Worm (Caenorhabditis elegans): ENCODE measurements around the gene T02B11.3.
A peak's percentile ranks its signal among the peaks of the same experiment; 100 is the strongest.

T02B11.3 gene

DNA sequence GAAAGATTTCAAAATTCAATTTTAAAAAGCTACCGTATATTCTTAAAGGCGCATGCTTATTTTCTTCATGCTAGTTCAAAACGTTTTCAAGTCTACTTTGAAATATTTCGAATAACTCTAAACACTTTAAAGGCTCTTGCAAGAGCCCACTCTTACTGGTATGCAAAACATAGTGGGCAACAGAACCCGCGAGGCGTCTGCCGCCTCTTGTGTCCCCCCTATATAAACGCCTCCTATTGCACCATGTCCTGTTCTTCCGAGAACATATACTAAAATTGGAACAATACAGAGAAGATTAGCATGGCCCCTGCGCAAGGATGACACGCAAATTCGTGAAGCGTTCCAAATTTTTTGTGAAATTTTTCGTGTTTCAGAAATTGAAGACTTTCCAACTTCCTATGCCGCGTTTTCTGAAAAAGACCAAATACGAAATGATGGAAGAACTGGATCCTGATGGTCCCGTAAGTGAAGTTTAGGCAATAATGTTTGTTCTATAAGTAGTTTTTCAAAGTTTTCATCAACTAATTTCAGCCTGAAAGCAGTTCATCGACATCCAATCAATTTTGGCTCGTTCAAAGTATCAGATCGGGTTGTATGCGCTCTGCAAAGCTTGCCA, 7.7 kb downstream of the T02B11.3 start:
- TF ChIP-seq nhr-28 (tag; optimal IDR thresholded peaks at IDR 0.05) = no peak
- TF ChIP-seq snpc-4 (tag; optimal IDR thresholded peaks at IDR 0.05) = peak; percentile 84
- TF ChIP-seq egl-5 (tag; optimal IDR thresholded peaks at IDR 0.05) = no peak
- no peak for TF ChIP-seq daf-12 (tag; optimal IDR thresholded peaks at IDR 0.05)
- TF ChIP-seq elt-2 (tag; optimal IDR thresholded peaks at IDR 0.05) = no peak

DNA sequence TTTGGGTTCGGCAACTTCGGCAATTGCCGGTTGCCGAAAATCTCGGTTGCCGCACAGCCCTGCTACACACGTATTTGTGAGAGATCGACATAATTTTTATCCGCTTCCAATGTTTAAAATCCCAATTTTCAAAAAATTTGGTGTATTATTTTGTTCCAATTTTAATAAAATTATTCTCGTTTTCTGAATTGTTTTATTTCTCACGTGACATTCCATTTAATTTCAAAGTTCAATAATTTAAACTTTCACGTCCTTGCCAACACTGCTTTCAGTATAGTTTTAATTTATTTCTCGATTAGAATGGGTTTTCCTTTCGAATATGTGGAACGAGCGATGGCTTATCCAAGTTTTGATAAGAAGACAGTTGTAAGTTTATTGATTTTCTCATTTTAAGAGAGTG, 10.1 kb downstream of the T02B11.3 start, which contains the start of gene K09C6.2:
Gene K09C6.2 (plus strand): TSS at position 301 of the 400 bp plus-strand sequence.
- no peak for TF ChIP-seq egl-5 (tag; optimal IDR thresholded peaks at IDR 0.05)
- TF ChIP-seq fkh-2 (tag; optimal IDR thresholded peaks at IDR 0.05) = no peak
- TF ChIP-seq skn-1 (tag; optimal IDR thresholded peaks at IDR 0.05) = no peak
- TF ChIP-seq lsy-12 (tag; optimal IDR thresholded peaks at IDR 0.05) = no peak
- TF ChIP-seq mml-1 (tag; optimal IDR thresholded peaks at IDR 0.05) = no peak
- no peak for TF ChIP-seq pqm-1 (tag; optimal IDR thresholded peaks at IDR 0.05)
- TF ChIP-seq nhr-67 (tag; optimal IDR thresholded peaks at IDR 0.05) = no peak
- TF ChIP-seq daf-12 (tag; optimal IDR thresholded peaks at IDR 0.05) = no peak
- TF ChIP-seq unc-62 (GFP tag; optimal IDR thresholded peaks at IDR 0.05) = no peak
- no peak for TF ChIP-seq elt-2 (tag; optimal IDR thresholded peaks at IDR 0.05)
- TF ChIP-seq nhr-25 (tag; optimal IDR thresholded peaks at IDR 0.05) = no peak
- TF ChIP-seq zag-1 (tag; optimal IDR thresholded peaks at IDR 0.05) = no peak
- no peak for TF ChIP-seq unc-39 (tag; optimal IDR thresholded peaks at IDR 0.05)
- TF ChIP-seq pha-4 (tag; optimal IDR thresholded peaks at IDR 0.05) = no peak
- TF ChIP-seq lin-39 (tag; optimal IDR thresholded peaks at IDR 0.05) = no peak
- TF ChIP-seq hmg-11 (tag; optimal IDR thresholded peaks at IDR 0.05) = no peak
- no peak for TF ChIP-seq nhr-43 (tag; optimal IDR thresholded peaks at IDR 0.05; ENCODE audit: poor library complexity, severe bottlenecking)
- no peak for TF ChIP-seq R02D3.7 (tag; optimal IDR thresholded peaks at IDR 0.05)
- no peak for TF ChIP-seq aly-2 (tag; optimal IDR thresholded peaks at IDR 0.05)
- no peak for TF ChIP-seq elt-1 (tag; optimal IDR thresholded peaks at IDR 0.05)

DNA sequence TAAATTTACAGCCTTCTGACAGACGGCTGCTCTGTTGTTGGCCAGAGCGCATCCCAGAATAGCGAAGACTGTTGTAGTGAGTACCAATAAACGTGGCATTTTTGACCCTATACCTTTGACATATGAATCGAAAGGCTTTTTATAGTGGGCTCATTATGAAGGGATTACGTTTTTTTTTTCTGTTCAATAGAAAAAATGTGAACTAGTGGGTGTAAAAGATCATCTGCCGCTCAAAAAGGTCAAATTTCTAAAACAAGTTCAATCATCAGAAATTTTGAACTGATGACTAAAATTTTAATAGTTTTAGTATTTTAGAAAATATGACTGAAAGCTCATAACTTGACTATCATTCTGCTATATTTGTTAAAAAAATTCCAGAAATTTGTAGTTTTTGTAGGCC, 11.7 kb downstream of the T02B11.3 start, which contains the start of gene K09C6.9:
Gene K09C6.9 (minus strand): TSS at position 101 of the 400 bp plus-strand sequence.
- TF ChIP-seq pqm-1 (tag; optimal IDR thresholded peaks at IDR 0.05) = no peak
- no peak for TF ChIP-seq nhr-28 (tag; optimal IDR thresholded peaks at IDR 0.05)

DNA sequence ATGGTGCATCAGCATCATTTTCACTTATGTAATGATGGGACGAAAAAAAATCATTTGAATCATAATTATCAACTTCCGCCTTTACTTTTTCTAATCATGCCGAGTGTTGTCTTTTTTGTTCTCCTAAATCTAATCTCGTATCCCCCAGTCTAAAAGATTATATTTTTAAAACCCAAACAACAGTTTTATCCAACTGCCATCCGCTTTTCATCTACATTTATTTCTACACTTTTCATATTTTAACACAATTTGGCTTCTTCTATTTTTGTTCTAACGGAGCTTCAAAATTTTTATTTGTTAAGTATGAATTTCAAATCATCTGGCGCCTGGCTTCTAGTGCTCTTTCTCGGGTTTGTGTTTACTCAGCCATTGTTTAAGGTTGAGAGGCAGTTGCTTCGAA, 14.4 kb downstream of the T02B11.3 start, which contains the start of gene K09C6.3:
Gene K09C6.3 (plus strand): TSS at position 301 of the 400 bp plus-strand sequence.
- no peak for TF ChIP-seq hmg-11 (tag; optimal IDR thresholded peaks at IDR 0.05)
- TF ChIP-seq nhr-11 (tag; optimal IDR thresholded peaks at IDR 0.05) = no peak
- no peak for TF ChIP-seq R02D3.7 (tag; optimal IDR thresholded peaks at IDR 0.05)
- TF ChIP-seq jun-1 (tag; optimal IDR thresholded peaks at IDR 0.05) = no peak
- no peak for TF ChIP-seq fkh-2 (tag; optimal IDR thresholded peaks at IDR 0.05)
- no peak for TF ChIP-seq skn-1 (tag; optimal IDR thresholded peaks at IDR 0.05)
- no peak for TF ChIP-seq fkh-10 (GFP tag; optimal IDR thresholded peaks at IDR 0.05)
- no peak for TF ChIP-seq nhr-237 (tag; optimal IDR thresholded peaks at IDR 0.05)
- TF ChIP-seq lin-39 (tag; optimal IDR thresholded peaks at IDR 0.05) = no peak
- no peak for TF ChIP-seq lsy-12 (tag; optimal IDR thresholded peaks at IDR 0.05)
- no peak for TF ChIP-seq lin-15B (tag; optimal IDR thresholded peaks at IDR 0.05)
- TF ChIP-seq tbx-2 (tag; optimal IDR thresholded peaks at IDR 0.05) = no peak
- no peak for TF ChIP-seq ceh-16 (tag; optimal IDR thresholded peaks at IDR 0.05)

DNA sequence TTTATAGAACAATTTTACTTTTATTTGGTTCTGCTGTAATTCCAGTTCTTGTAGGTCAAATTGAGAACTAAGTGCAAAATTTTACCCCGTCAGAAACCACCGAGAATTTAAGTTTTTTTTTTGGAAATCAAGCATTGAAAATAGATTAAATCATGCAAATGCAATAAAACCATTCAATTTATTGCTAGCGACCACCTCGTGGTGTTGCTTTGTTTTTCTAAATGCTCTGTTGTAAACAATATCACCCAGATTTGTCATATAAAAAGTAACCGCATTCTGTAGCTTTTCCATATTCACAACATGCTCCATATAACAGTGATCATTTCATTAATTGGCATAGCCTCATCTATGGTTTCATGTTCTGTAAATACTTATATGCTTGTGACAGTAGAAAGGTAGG, 17.1 kb downstream of the T02B11.3 start, which contains the start of gene srbc-12:
Gene srbc-12 (plus strand): TSS at position 301 of the 400 bp plus-strand sequence.
- TF ChIP-seq jun-1 (tag; optimal IDR thresholded peaks at IDR 0.05) (no peak), nhr-43 (tag; optimal IDR thresholded peaks at IDR 0.05; ENCODE audit: poor library complexity, severe bottlenecking) (no peak), daf-12 (tag; optimal IDR thresholded peaks at IDR 0.05) (no peak), tbx-2 (tag; optimal IDR thresholded peaks at IDR 0.05) (no peak), elt-2 (tag; optimal IDR thresholded peaks at IDR 0.05) (no peak), mml-1 (tag; optimal IDR thresholded peaks at IDR 0.05) (no peak)

DNA sequence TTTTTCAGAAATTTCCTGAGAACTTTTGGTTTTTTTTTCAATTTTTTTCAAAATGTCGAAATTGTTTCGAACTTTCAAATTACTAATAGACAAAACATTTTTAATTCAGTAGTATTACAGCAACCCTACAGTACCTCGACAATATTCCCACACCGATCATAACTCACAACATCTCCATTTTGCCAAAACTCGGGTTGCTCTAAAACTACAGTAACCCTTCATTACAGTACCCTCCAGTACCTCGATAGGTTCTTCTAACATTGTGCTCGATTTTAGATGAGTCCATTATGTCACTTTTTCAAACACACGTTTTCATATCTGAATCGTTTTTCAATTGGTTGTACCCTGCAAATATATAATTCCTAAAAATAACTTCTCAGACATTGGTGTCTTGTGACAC, 17.6 kb downstream of the T02B11.3 start:
- no peak for TF ChIP-seq egl-5 (tag; optimal IDR thresholded peaks at IDR 0.05)
